Worm (Caenorhabditis elegans) whole organism, L4/young adult: ENCODE results near the gene C54D10.10.

Experiments used
- W03F9.2 ChIP-seq: fragments of 150-350 bp; optimal IDR thresholded peaks from 2 replicates; lab custom pipeline; 2014; ENCODE audit warnings: missing biosample characterization, missing genetic modification characterization
- dao-5 ChIP-seq: sonication (generic microtip); optimal IDR thresholded peaks from 2 replicates; lab custom pipeline; 2016; ENCODE audit warnings: missing genotype, missing genetic modification characterization, moderate library complexity, missing compliant biosample characterization
- him-1 ChIP-seq: sonication (generic microtip); optimal IDR thresholded peaks from 2 replicates; lab custom pipeline; 2016; ENCODE audit warnings: missing genotype, missing genetic modification reagents, missing genetic modification characterization, missing compliant biosample characterization

C54D10.10 gene

ce11 chrV:12420843-12421242, 29.0 kb downstream of the C54D10.10 start, which contains the start of gene C54D10.4:
C54D10.4 (minus strand) TSS chrV:12420943.
- no peak for TF ChIP-seq him-1
- no peak for TF ChIP-seq W03F9.2 (tag; lab: Kevin White, UChicago)
- no peak for TF ChIP-seq dao-5 (tag; lab: Kevin White, UChicago)

DNA sequence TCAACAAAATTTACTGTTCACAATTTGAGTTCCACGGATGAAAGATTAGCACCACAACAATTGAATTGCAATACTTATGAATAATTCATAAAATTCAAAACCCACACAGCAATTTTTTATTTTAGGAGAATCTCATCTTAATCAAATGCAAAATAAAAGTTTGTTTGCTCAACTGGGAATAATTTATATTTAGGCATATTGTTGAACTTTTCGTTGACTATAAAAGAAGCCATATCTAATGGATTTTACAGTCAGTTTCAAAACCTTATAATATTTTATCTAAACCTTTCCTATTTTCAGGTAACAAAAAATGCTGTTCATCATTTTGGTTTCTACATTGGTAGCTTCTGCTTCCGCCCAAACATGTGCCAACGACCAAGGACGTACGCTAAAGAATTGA, 31.5 kb downstream of the C54D10.10 start, which contains the start of gene C54D10.3:
Gene C54D10.3 (plus strand): TSS at position 301 of the 400 bp plus-strand sequence.
- TF ChIP-seq dao-5 (tag; lab: Kevin White, UChicago) (no peak), W03F9.2 (tag; lab: Kevin White, UChicago) (no peak), him-1 (no peak)

DNA sequence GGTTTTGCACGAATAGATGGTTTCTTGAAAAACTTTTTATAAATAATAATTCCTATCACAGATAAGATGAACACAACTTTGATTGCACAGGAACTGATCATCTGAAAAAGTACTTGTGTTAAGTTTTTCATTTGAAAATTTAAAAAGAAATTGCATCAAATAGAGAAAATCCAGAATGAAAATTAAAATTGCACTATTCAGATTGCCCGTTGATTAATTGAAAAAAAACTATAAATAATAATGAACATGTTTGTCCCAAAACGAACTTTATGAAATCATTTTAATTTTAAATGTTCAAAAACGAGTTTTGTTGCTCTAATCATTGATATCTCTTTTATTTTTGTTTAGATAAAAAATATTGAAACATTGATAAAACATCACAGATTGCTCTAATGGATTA, 32.5 kb downstream of the C54D10.10 start, which contains the start of gene cdr-3:
Gene cdr-3 (minus strand): TSS at position 101 of the 400 bp plus-strand sequence.
- no peak for TF ChIP-seq him-1
- no peak for TF ChIP-seq dao-5 (tag; lab: Kevin White, UChicago)
- no peak for TF ChIP-seq W03F9.2 (tag; lab: Kevin White, UChicago)

DNA sequence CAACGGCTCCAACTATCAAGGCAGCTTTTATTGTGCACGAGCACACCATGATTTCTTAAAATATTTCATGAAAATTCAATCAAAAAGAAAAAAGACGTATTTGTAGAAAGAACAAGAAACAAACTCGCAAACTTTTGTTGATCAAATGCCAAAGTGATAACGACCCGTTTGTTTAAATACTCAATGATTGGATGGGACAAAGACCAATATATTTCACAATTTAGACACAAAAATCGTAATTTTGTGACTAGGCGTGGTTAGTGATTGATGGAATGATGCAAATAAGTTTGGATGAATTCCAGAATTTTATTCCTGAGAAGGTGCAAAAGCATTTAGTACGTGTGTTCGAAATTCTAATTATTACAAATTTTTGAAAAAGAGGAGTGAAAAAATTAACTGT, 34.1 kb downstream of the C54D10.10 start, which contains the start of gene cdr-2:
Gene cdr-2 (minus strand): TSS at position 54 of the 400 bp plus-strand sequence.
- TF ChIP-seq dao-5 (tag; lab: Kevin White, UChicago) (no peak), W03F9.2 (tag; lab: Kevin White, UChicago) (no peak), him-1 (no peak)

ce11 chrV:12414362-12414761, 35.4 kb downstream of the C54D10.10 start:
- no peak for TF ChIP-seq him-1
- TF ChIP-seq W03F9.2 (tag; lab: Kevin White, UChicago), result no peak
- no peak for TF ChIP-seq dao-5 (tag; lab: Kevin White, UChicago)

- no peak for TF ChIP-seq dao-5 (tag; lab: Kevin White, UChicago)
- TF ChIP-seq W03F9.2 (tag; lab: Kevin White, UChicago), result no peak
- no peak for TF ChIP-seq him-1
Observed at ce11 chrV:12413651-12414114, 36.1 kb downstream of the C54D10.10 start, which contains the start of gene cdr-6. cdr-6 (minus strand) TSS chrV:12413701.

- no peak for TF ChIP-seq W03F9.2 (tag; lab: Kevin White, UChicago)
- no peak for TF ChIP-seq him-1
- no peak for TF ChIP-seq dao-5 (tag; lab: Kevin White, UChicago)
Observed at ce11 chrV:12412321-12412720, 37.5 kb downstream of the C54D10.10 start.

DNA sequence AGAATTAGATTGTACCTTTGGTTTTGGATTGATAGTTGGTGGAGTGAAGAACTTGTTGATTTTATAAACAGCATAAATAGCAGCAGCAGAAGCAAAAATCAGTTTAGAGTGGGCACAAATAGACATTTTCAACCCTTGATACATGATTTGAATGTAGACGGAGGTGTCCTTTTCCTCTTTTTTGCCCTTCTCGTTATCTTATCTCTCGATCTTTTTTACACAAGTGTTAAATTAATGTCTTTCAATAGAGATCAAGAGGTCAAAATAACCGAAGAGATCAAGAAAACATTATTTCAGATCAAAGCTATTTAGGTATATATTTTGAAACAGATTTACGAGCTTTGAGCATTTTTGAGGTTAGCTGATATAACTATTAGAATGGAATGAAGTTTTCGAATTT, 37.9 kb downstream of the C54D10.10 start, which contains the start of gene cdr-7:
Gene cdr-7 (minus strand): TSS at position 205 of the 400 bp plus-strand sequence.
- TF ChIP-seq W03F9.2 (tag; lab: Kevin White, UChicago), result no peak
- no peak for TF ChIP-seq him-1
- TF ChIP-seq dao-5 (tag; lab: Kevin White, UChicago), result no peak

DNA sequence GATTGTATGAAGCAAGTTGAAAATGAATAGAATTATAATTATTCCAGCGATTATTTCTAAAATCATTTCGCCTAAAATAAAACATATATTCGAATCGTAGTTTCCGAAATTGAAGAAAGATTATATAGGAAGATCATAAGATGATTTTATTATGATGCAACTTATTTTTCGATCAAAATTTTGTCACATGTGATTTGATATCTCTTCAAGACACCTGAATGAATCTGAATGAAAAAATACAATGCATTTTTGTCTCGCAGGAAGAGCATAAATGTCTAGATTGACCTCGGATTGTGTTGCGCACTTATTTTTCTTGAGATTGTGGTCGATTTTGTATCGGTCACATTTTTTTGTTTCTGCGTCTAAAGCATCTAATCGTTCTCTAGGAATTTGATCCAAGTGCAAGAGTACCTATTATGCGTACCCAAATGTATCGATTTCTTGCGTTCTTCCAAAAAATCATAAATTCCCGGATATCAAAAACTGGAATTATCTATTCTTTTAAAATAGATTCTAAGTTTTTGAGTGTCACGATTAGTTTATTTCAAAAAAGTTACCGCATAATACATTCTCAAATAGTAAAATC, 39.3 kb downstream of the C54D10.10 start, which contains the start of gene hrg-2:
Gene hrg-2 (minus strand): TSS at position 98 of the 586 bp plus-strand sequence.
- TF ChIP-seq W03F9.2 (tag; lab: Kevin White, UChicago) (no peak), him-1 (no peak), dao-5 (tag; lab: Kevin White, UChicago) (no peak)

ce11 chrV:12408996-12409395, 40.8 kb downstream of the C54D10.10 start:
- TF ChIP-seq W03F9.2 (tag; lab: Kevin White, UChicago) (no peak), dao-5 (tag; lab: Kevin White, UChicago) (no peak)

ce11 chrV:12408525-12408924, 41.3 kb downstream of the C54D10.10 start, which contains the start of gene cdr-4:
cdr-4 (minus strand) TSS chrV:12408625.
- TF ChIP-seq W03F9.2 (tag; lab: Kevin White, UChicago), result no peak
- TF ChIP-seq him-1, result no peak
- TF ChIP-seq dao-5 (tag; lab: Kevin White, UChicago), result no peak

- no peak for TF ChIP-seq W03F9.2 (tag; lab: Kevin White, UChicago)
- TF ChIP-seq dao-5 (tag; lab: Kevin White, UChicago), result no peak
Observed at ce11 chrV:12406514-12406913, 43.3 kb downstream of the C54D10.10 start.

ce11 chrV:12405929-12406328, 43.9 kb downstream of the C54D10.10 start, which contains the start of gene K01D12.10:
K01D12.10 (plus strand) TSS chrV:12406229.
- TF ChIP-seq him-1 (no peak), W03F9.2 (tag; lab: Kevin White, UChicago) (no peak)

DNA sequence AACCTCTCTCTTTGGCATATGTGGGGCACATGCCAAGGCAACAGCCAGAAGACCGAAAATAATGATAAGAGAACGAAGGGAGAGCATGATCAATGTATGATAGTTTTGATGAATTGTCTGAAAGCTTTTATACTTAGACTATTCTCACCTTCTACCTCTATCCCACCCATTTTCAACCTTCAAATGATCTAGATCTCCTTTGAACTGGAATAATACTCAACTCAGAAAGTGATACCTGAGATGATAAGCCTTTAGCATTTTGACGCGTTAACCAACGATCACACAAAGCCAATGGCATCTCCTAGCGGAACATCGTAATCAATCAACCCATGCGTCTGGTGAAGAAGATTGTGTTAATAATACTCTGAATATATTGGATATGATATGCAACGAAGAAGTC, 45.3 kb downstream of the C54D10.10 start, which contains the start of gene K01D12.9:
Gene K01D12.9 (minus strand): TSS at position 101 of the 400 bp plus-strand sequence.
- TF ChIP-seq dao-5 (tag; lab: Kevin White, UChicago), result no peak
- no peak for TF ChIP-seq him-1
- no peak for TF ChIP-seq W03F9.2 (tag; lab: Kevin White, UChicago)
